Worm (Caenorhabditis elegans): ENCODE measurements around the gene B0238.9.

The B0238.9 gene

DNA sequence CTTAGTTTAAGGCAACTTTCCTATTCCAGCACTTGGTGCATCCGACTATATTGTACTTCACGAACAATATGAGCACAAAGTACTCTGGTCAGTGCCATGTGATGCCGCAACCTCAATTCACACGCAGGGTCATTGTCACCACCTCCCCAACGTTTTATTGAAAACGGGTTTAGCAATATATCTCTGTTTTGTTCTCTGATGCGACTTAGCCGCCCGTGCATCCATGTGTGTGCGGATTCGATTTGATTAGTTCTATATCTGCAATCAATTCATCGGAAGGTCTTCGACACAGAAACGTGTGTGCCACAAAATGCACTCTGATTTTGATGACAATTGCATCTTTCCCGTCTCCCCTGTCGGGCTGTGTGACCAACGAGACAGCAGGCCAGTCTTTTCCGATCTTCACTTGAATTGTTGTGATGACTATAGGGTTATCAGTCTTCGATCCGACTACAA is 5.3 kb downstream of the B0238.9 start:
- TF ChIP-seq grh-1 (GFP tag; IDR thresholded peaks at IDR 0.05): peak; percentile 84
- TF ChIP-seq nhr-28 (tag; optimal IDR thresholded peaks at IDR 0.05): no peak
- peak; percentile 1 to 4 for TF ChIP-seq lsy-2 (tag; optimal IDR thresholded peaks at IDR 0.05)
- no peak for TF ChIP-seq egl-27 (tag; optimal IDR thresholded peaks at IDR 0.05)
- TF ChIP-seq nhr-71 (tag; optimal IDR thresholded peaks at IDR 0.05): peak; percentile 81
- peak in 1 of 2 experiments; percentile 44 for TF ChIP-seq mdl-1 (tag; optimal IDR thresholded peaks at IDR 0.05)
- TF ChIP-seq C04F5.9 (tag; optimal IDR thresholded peaks at IDR 0.05): no peak
- TF ChIP-seq unc-86 (tag; optimal IDR thresholded peaks at IDR 0.05): no peak
- peak; percentile 9 for TF ChIP-seq lir-3 (tag; optimal IDR thresholded peaks at IDR 0.05; ENCODE audit: poor library complexity)
- TF ChIP-seq aha-1 (tag; optimal IDR thresholded peaks at IDR 0.05): no peak
- TF ChIP-seq mef-2 (tag; optimal IDR thresholded peaks at IDR 0.05): no peak
- no peak for TF ChIP-seq ceh-63 (GFP tag; optimal IDR thresholded peaks at IDR 0.05)
- no peak for TF ChIP-seq unc-62 (GFP tag; optimal IDR thresholded peaks at IDR 0.05)
- no peak for TF ChIP-seq pqm-1 (tag; optimal IDR thresholded peaks at IDR 0.05)
- no peak for TF ChIP-seq hlh-17 (GFP tag; optimal IDR thresholded peaks at IDR 0.05; ENCODE audit: borderline replicate concordance)
- TF ChIP-seq ztf-11 (tag; optimal IDR thresholded peaks at IDR 0.05): no peak
- no peak for TF ChIP-seq alr-1 (tag; optimal IDR thresholded peaks at IDR 0.05; ENCODE audit: borderline replicate concordance)
- peak; percentile 18 for TF ChIP-seq skn-1 (tag; optimal IDR thresholded peaks at IDR 0.05)
- no peak for TF ChIP-seq hpl-2 (GFP tag; optimal IDR thresholded peaks at IDR 0.05)
- TF ChIP-seq egl-13 (tag; optimal IDR thresholded peaks at IDR 0.05): no peak
- TF ChIP-seq efl-3 (GFP tag; optimal IDR thresholded peaks at IDR 0.05): no peak
- TF ChIP-seq pax-3 (tag; optimal IDR thresholded peaks at IDR 0.05): no peak
- TF ChIP-seq dpl-1 (GFP tag; optimal IDR thresholded peaks at IDR 0.05): no peak
- no peak for TF ChIP-seq ceh-90 (tag; optimal IDR thresholded peaks at IDR 0.05)
- TF ChIP-seq pag-3 (tag; optimal IDR thresholded peaks at IDR 0.05; ENCODE audit: borderline replicate concordance, insufficient read depth): no peak
- TF ChIP-seq nhr-76 (tag; optimal IDR thresholded peaks at IDR 0.05): no peak
- TF ChIP-seq lin-13 (GFP tag; optimal IDR thresholded peaks at IDR 0.05): no peak
- TF ChIP-seq ceh-8 (GFP tag; optimal IDR thresholded peaks at IDR 0.05): no peak
- peak; percentile 96 for TF ChIP-seq nhr-20 (tag; optimal IDR thresholded peaks at IDR 0.05)
- TF ChIP-seq nhr-11 (tag; optimal IDR thresholded peaks at IDR 0.05): peak; percentile 17
- TF ChIP-seq xbp-1 (tag; optimal IDR thresholded peaks at IDR 0.05): peak; percentile 36
- TF ChIP-seq sox-4 (tag; optimal IDR thresholded peaks at IDR 0.05): no peak
- TF ChIP-seq ces-1 (GFP tag; optimal IDR thresholded peaks at IDR 0.05): no peak
- no peak for TF ChIP-seq mab-9 (GFP tag; IDR thresholded peaks at IDR 0.05)
- no peak for TF ChIP-seq ama-1 (optimal IDR thresholded peaks at IDR 0.05)
- no peak for TF ChIP-seq hlh-4 (tag; optimal IDR thresholded peaks at IDR 0.05)
- no peak for TF ChIP-seq zag-1 (tag; optimal IDR thresholded peaks at IDR 0.05)
- peak in 1 of 2 experiments; percentile 40 for TF ChIP-seq lin-35 (GFP tag; optimal IDR thresholded peaks at IDR 0.05)
- TF ChIP-seq efl-1 (optimal IDR thresholded peaks at IDR 0.05): peak in 1 of 2 experiments; percentile 7
- peak in 1 of 2 experiments; percentile 91 for TF ChIP-seq efl-1 (GFP tag; optimal IDR thresholded peaks at IDR 0.05 in 1 of 2)
- TF ChIP-seq nhr-84 (tag; optimal IDR thresholded peaks at IDR 0.05): no peak
- no peak for TF ChIP-seq tlp-1 (tag; optimal IDR thresholded peaks at IDR 0.05)
- no peak for TF ChIP-seq F16B12.6 (tag; optimal IDR thresholded peaks at IDR 0.05)
- no peak for TF ChIP-seq isw-1 (GFP tag; IDR thresholded peaks at IDR 0.05)
- TF ChIP-seq rnt-1 (tag; optimal IDR thresholded peaks at IDR 0.05): no peak
- peak; percentile 12 for TF ChIP-seq fkh-10 (GFP tag; optimal IDR thresholded peaks at IDR 0.05)
- TF ChIP-seq snpc-4 (tag; optimal IDR thresholded peaks at IDR 0.05): no peak
- TF ChIP-seq unc-98 (GFP tag; IDR thresholded peaks at IDR 0.05): no peak
- no peak for TF ChIP-seq Y116A8C.19 (tag; optimal IDR thresholded peaks at IDR 0.05; ENCODE audit: borderline replicate concordance)
- TF ChIP-seq lin-14 (GFP tag; optimal IDR thresholded peaks at IDR 0.05): peak; percentile 82
- peak; percentile 45 for TF ChIP-seq nhr-90 (tag; optimal IDR thresholded peaks at IDR 0.05; ENCODE audit: poor library complexity)
- no peak for TF ChIP-seq nhr-237 (tag; optimal IDR thresholded peaks at IDR 0.05)
- TF ChIP-seq zip-4 (GFP tag; optimal IDR thresholded peaks at IDR 0.05): no peak

Measured in whole organism, L1 larva.